Fruit fly (Drosophila melanogaster) Kc167 (cell line): Measurements from ENCODE around the gene Syx5.

Source experiments
- Sin3A ChIP-seq: fragments of >200 bp; optimal IDR thresholded peaks from 2 replicates; lab custom pipeline; 2018; ENCODE audit warnings: missing external identifiers
- h ChIP-seq: fragments of >200 bp; optimal IDR thresholded peaks from 3 replicates; lab custom pipeline; 2018; ENCODE audit warnings: missing external identifiers
- insv ChIP-seq: fragments of >200 bp; optimal IDR thresholded peaks from 3 replicates; lab custom pipeline; 2018; ENCODE audit warnings: missing external identifiers
- psq ChIP-seq: fragments of >200 bp; optimal IDR thresholded peaks from 2 replicates; lab custom pipeline; 2017; ENCODE audit warnings: missing external identifiers
- ttk ChIP-seq: sonication (Bioruptor generic); optimal IDR thresholded peaks from 2 replicates; lab custom pipeline; 2017; ENCODE audit warnings: missing external identifiers

DNA sequence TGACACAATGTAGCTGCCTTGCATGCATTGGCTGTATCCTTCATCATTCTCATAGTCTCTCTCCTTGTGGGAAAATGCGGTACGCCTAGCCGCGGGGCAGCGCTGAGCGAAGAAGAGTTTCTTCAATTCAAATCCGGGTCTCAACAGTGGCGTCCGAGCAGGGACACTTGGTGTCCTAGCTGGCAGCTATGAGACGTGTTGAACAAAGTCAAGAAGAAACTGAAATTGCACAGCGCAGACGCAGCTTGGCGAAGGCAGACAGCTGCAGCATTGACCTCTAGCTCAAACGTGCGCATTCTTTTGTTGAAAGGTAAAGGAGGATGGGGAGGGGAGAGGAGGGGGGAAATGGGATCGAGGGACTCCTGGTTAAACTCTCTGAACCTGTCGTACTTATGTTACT lies 43.4 kb upstream of the Syx5 start:
- TF ChIP-seq insv (lab: Kevin White, UChicago) (no peak), h (lab: Kevin White, UChicago) (no peak), Sin3A (no peak), ttk (lab: Kevin White, UChicago) (no peak), psq (lab: Kevin White, UChicago) (no peak)
